Fruit fly (Drosophila melanogaster): ENCODE results near the gene Ziz.

The Ziz gene

dm6 chr2L:7442929-7443328, 53.2 kb downstream of the Ziz start (continued):
- TF ChIP-seq CG8944 (GFP tag; optimal IDR thresholded peaks at IDR 0.05) (no peak), CG6791 (GFP tag; IDR thresholded peaks at IDR 0.05; ENCODE audit: partially characterized antibody) (no peak), CG8359 (GFP tag; optimal IDR thresholded peaks at IDR 0.05; ENCODE audit: borderline replicate concordance) (no peak), tgo (GFP tag; IDR thresholded peaks at IDR 0.05) (peak; percentile 49; the same call in 2 of the 3 replicates), pum (GFP tag; optimal IDR thresholded peaks at IDR 0.05) (no peak), mam (GFP tag; optimal IDR thresholded peaks at IDR 0.05) (peak; percentile 28), CG18262 (tag; optimal IDR thresholded peaks at IDR 0.05) (no peak), Fer1 (GFP tag; optimal IDR thresholded peaks at IDR 0.05) (peak; percentile 7), CG12219 (GFP tag; optimal IDR thresholded peaks at IDR 0.05) (no peak), CG9437 (GFP tag; optimal IDR thresholded peaks at IDR 0.05) (peak; percentile 45), CG10209 (GFP tag; optimal IDR thresholded peaks at IDR 0.05) (no peak), CG14667 (GFP tag; IDR thresholded peaks at IDR 0.05) (no peak), CG2116 (GFP tag; optimal IDR thresholded peaks at IDR 0.05) (no peak), Eip74EF (GFP tag; optimal IDR thresholded peaks at IDR 0.05) (no peak), her (GFP tag; optimal IDR thresholded peaks at IDR 0.05) (no peak), klu (GFP tag; IDR thresholded peaks at IDR 0.05) (no peak), CG31365 (tag; optimal IDR thresholded peaks at IDR 0.05) (no peak), gce (GFP tag; IDR thresholded peaks at IDR 0.05) (no peak), CG34376 (GFP tag; optimal IDR thresholded peaks at IDR 0.05) (no peak), CG8924 (tag; optimal IDR thresholded peaks at IDR 0.05) (no peak), Awh (GFP tag; IDR thresholded peaks at IDR 0.05) (no peak), ci (GFP tag; IDR thresholded peaks at IDR 0.05) (no peak), dmrt99B (tag; optimal IDR thresholded peaks at IDR 0.05) (peak; percentile 41), CG15696 (tag; optimal IDR thresholded peaks at IDR 0.05) (no peak), Lhr (GFP tag; optimal IDR thresholded peaks at IDR 0.05) (no peak), CG6765 (GFP tag; optimal IDR thresholded peaks at IDR 0.05) (peak; percentile 4), NFAT (GFP tag; IDR thresholded peaks at IDR 0.05) (peak; percentile 45), Hr39 (optimal IDR thresholded peaks at IDR 0.05) (no peak), CG1792 (GFP tag; optimal IDR thresholded peaks at IDR 0.05) (no peak), stwl (tag; optimal IDR thresholded peaks at IDR 0.05) (no peak), cg (GFP tag; optimal IDR thresholded peaks at IDR 0.05) (no peak), Jarid2 (GFP tag; optimal IDR thresholded peaks at IDR 0.05) (no peak), pzg (GFP tag; optimal IDR thresholded peaks at IDR 0.05) (no peak), CG13424 (tag; optimal IDR thresholded peaks at IDR 0.05) (peak; percentile 24), NK7.1 (GFP tag; optimal IDR thresholded peaks at IDR 0.05) (no peak), knrl (GFP tag; IDR thresholded peaks at IDR 0.05; ENCODE audit: partially characterized antibody) (no peak), peb (GFP tag; IDR thresholded peaks at IDR 0.05) (no peak), CG42726 (GFP tag; IDR thresholded peaks at IDR 0.05; ENCODE audit: partially characterized antibody) (no peak), unc-4 (GFP tag; IDR thresholded peaks at IDR 0.05; ENCODE audit: partially characterized antibody) (no peak), schlank (tag; optimal IDR thresholded peaks at IDR 0.05) (no peak), CG5953 (GFP tag; IDR thresholded peaks at IDR 0.05) (no peak), Bgb (GFP tag; IDR thresholded peaks at IDR 0.05; ENCODE audit: partially characterized antibody) (no peak), CG7372 (GFP tag; IDR thresholded peaks at IDR 0.05) (peak; percentile 61; the same call in 1 of the 2 replicates), NfI (GFP tag; optimal IDR thresholded peaks at IDR 0.05) (peak; percentile 39), yki (optimal IDR thresholded peaks at IDR 0.05) (no peak), org-1 (GFP tag; optimal IDR thresholded peaks at IDR 0.05) (no peak), CG10267 (tag; optimal IDR thresholded peaks at IDR 0.05) (no peak), Oli (tag; optimal IDR thresholded peaks at IDR 0.05) (peak; percentile 23), Hmr (GFP tag; optimal IDR thresholded peaks at IDR 0.05) (peak; percentile 47), gsb (GFP tag; IDR thresholded peaks at IDR 0.05) (0 out of 2 replicates have a peak, but pooled peaks have one; percentile 36), CG4282 (GFP tag; optimal IDR thresholded peaks at IDR 0.05) (no peak)

Data from whole organism, embryonic.